Worm (Caenorhabditis elegans) whole organism, L4/young adult: ENCODE measurements around the gene R10E4.6.
A peak's percentile ranks its signal among the peaks of the same experiment; 100 is the strongest.

Source experiments
- W03F9.2 ChIP-seq: fragments of 150-350 bp; optimal IDR thresholded peaks from 2 replicates; lab custom pipeline; 2014; ENCODE audit warnings: missing biosample characterization, missing genetic modification characterization
- him-1 ChIP-seq: sonication (generic microtip); optimal IDR thresholded peaks from 2 replicates; lab custom pipeline; 2016; ENCODE audit warnings: missing genotype, missing genetic modification reagents, missing genetic modification characterization, missing compliant biosample characterization

Gene R10E4.6

DNA sequence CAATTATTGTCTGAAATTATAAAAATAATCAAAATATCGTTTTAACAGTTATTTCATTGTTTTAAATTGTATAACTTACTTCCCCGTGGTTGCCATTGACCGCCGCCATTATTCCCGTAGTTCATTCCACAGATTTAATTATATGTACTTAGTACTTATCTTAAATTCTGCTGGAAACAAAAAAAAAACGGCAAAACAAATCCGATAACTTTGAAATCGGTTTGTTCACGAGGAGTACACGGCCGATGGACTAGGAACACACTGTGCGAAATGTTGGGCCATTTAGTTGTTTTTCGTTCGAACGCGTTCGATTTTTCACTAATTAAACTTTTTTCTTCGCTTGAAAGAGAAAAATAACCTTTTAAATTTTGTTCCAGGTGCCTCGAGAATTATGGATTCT lies 49.9 kb downstream of the R10E4.6 start, which contains the start of the genes B0285.3 and lcmt-1:
Gene B0285.3 (minus strand): TSS at position 267 of the 400 bp plus-strand sequence.
Gene lcmt-1 (plus strand): TSS at position 377 of the 400 bp plus-strand sequence.
- TF ChIP-seq W03F9.2 = peak; percentile 55
- TF ChIP-seq him-1 (tag; lab: Kevin White, UChicago) = no peak
